Fruit fly (Drosophila melanogaster) S2 (cell line): ENCODE data around the gene CG45105.
A peak's percentile ranks its signal among the peaks of the same experiment; 100 is the strongest.

Source experiments
- CG8478 ChIP-seq: fragments of >200 bp; optimal IDR thresholded peaks from 2 replicates; lab custom pipeline; 2018
- CTCF ChIP-seq, 2 experiments: fragments of >200 bp; optimal IDR thresholded peaks; 2 replicates each; lab custom pipeline; 2018

CG45105 gene

dm6 chr3R:15917907-15918306 is at the start of gene CG45105:
Gene CG45105 (minus strand): TSS chr3R:15918007.
- TF ChIP-seq CTCF (optimal IDR thresholded peaks at IDR 0.05; lab: Kevin White, UChicago) (no peak), CG8478 (lab: Kevin White, UChicago) (no peak)

dm6 chr3R:15965169-15965568 is 47.4 kb upstream of the CG45105 start, which contains the start of the genes CG32856 and Rbf2:
Gene CG32856 (minus strand): TSS chr3R:15965351.
Gene Rbf2 (plus strand): TSS chr3R:15965446.
- TF ChIP-seq CTCF (optimal IDR thresholded peaks at IDR 0.05; lab: Kevin White, UChicago): no peak
- TF ChIP-seq CG8478 (lab: Kevin White, UChicago): no peak

dm6 chr3R:15963690-15964281 is 46.0 kb upstream of the CG45105 start, which contains the start of the genes CG4287 and CG5516:
Gene CG4287 (minus strand): TSS chr3R:15963867.
Gene CG5516 (plus strand): TSS chr3R:15963884.
- TF ChIP-seq CTCF (optimal IDR thresholded peaks at IDR 0.05; lab: Kevin White, UChicago): no peak
- TF ChIP-seq CG8478 (lab: Kevin White, UChicago): no peak

- TF ChIP-seq CTCF (optimal IDR thresholded peaks at IDR 0.05; lab: Kevin White, UChicago): no peak
- no peak for TF ChIP-seq CG8478 (lab: Kevin White, UChicago)
These were observed 33.0 kb upstream of the CG45105 start, which contains the start of the genes CG31088 and CG46383 for dm6 chr3R:15950843-15951242. Gene CG31088 (minus strand): TSS chr3R:15950943. Gene CG46383 (minus strand): TSS chr3R:15950943.

DNA sequence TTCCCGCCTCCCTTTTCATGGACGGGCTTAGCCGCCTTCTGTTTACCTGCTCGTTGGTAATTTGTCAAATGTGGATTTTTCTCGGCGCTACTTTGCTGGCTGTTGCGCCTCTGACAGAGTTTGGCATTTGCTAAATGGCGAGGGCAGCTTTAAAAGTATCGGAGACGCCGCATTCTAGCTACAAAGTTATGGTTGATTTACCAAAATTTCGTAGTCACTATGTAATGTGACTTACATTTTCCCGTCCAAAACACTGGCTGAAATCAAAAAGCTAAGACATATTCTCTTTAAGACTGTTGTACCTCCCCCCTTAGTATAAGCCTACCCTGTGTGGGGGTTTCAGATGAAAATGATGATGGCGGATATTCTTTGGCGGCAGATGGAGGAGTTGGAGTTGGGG is 29.8 kb upstream of the CG45105 start:
- no peak for TF ChIP-seq CTCF (optimal IDR thresholded peaks at IDR 0.05; lab: Kevin White, UChicago)
- TF ChIP-seq CG8478 (lab: Kevin White, UChicago): no peak

dm6 chr3R:15937708-15938107 is 19.9 kb upstream of the CG45105 start:
- no peak for TF ChIP-seq CTCF (optimal IDR thresholded peaks at IDR 0.05; lab: Kevin White, UChicago)

dm6 chr3R:15935538-15935937 is 17.7 kb upstream of the CG45105 start:
- TF ChIP-seq CG8478 (lab: Kevin White, UChicago): no peak
- TF ChIP-seq CTCF (optimal IDR thresholded peaks at IDR 0.05; lab: Kevin White, UChicago): no peak

DNA sequence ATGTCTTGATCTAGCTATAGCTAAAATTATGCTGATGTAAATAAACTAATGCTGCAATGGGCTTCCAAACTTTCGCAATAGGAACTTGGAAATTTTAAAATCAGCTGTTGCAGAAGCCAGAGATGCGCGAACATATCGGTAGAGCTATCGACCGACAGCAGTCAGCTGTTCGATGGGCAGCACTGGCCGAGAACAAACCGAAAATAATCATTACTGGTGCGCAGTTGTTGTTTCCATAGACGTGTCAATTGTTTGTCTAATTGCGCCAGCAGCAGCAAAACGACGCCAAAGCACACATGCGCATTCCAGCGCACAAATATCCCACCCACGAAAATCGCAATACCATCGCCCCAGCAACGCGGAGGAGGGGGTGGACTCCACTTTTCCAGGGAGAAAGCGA is 17.1 kb upstream of the CG45105 start, which contains the start of gene Sap47:
Gene Sap47, plus strand, starts transcription at position 149 of the 400 bp plus-strand sequence.
- TF ChIP-seq CG8478 (lab: Kevin White, UChicago) (no peak), CTCF (optimal IDR thresholded peaks at IDR 0.05; lab: Kevin White, UChicago) (peak in 1 of 2 experiments; percentile 38)

DNA sequence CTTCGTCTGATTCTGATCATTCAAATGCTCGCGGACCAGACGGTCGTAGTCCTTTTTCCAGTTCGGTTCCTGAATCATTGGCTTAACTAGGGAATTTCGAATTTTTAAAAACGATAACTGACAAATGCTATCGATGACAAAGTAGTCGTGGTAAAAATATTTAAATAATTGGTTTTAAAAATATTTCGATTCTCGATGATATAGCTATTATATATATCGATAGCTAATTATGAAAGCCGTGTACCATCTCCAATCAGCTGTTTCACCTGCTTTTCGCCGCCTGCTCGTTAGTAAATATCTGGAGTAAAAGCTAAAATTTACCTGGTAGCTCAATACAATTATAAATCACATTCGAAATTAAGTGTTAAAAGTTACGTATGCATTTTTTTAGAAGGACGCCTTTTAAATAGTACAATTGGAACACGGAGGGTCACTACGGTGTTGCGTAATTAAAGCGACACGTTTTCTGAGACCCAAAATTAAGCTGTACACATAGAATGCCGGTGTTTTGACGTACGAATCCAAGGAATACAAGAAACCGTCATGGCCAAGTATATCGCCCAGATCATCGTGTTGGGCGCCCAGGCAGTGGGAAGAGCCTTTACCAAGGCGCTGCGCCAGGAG is 15.9 kb upstream of the CG45105 start, which contains the start of the genes CG5478 and blp:
Gene CG5478, minus strand, starts transcription at position 126 of the 624 bp plus-strand sequence.
Gene blp, plus strand, starts transcription at position 239 of the 624 bp plus-strand sequence.
- TF ChIP-seq CTCF (optimal IDR thresholded peaks at IDR 0.05; lab: Kevin White, UChicago): no peak
- TF ChIP-seq CG8478 (lab: Kevin White, UChicago): no peak

dm6 chr3R:15930050-15930449 is 12.2 kb upstream of the CG45105 start:
- TF ChIP-seq CTCF (optimal IDR thresholded peaks at IDR 0.05; lab: Kevin White, UChicago) (no peak), CG8478 (lab: Kevin White, UChicago) (no peak)

dm6 chr3R:15928127-15928526 is 10.3 kb upstream of the CG45105 start:
- no peak for TF ChIP-seq CG8478 (lab: Kevin White, UChicago)
- no peak for TF ChIP-seq CTCF (optimal IDR thresholded peaks at IDR 0.05; lab: Kevin White, UChicago)

DNA sequence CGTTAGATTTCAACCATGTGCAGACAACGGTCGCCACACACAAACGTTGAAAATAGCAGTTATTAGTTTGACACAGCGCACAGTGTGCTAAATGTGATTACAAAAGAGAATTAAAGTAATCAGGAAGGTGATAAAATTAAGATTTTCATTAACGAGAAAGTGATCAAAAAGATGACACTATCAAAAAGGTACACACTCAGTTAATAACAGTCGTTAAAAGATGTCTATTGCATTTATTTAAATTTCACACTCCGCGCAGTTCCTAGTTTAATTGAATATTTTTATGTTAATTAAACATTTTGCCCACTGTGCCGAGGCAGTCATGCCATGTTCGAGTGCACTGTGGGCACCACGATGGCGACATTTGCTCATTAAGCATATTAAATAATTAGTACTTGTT is 9.4 kb upstream of the CG45105 start:
- no peak for TF ChIP-seq CG8478 (lab: Kevin White, UChicago)
- TF ChIP-seq CTCF (optimal IDR thresholded peaks at IDR 0.05; lab: Kevin White, UChicago): no peak

DNA sequence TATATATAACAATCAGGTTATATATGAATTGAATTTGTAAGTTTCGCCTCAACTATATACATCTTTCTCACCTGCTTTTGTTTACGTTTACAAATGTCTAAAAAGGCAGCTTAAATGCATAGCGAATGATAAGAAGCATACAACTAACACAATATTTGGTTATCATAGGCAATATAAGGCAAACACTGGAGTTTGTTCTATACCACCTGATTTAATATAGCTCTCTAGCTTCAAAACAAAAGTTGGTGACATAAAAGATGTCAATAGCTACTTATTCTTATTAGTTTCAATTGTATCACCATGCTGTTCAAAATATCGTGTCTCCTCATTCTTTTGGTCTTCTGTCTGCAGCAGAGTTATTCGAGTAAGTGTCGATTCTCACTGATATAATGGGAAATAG is 8.1 kb upstream of the CG45105 start:
- TF ChIP-seq CTCF (optimal IDR thresholded peaks at IDR 0.05; lab: Kevin White, UChicago) (no peak), CG8478 (lab: Kevin White, UChicago) (no peak)

DNA sequence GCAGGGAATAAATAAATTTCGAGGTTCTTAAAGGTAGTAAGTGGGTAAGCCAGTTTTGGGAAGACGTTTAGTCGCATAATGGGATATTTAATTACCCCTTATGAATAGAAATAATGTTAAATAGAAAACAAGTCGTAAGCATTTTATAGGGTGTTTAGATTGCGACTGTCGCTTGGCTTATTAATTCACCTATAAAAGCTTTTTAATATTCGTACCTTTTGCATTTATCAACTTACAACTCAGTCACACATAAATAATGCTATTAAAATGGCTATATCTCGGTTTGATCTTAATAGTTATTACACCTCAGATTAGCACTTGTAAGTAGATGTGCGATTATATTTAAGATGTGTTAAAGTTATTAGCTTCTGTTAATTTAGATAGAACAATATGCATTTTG is 7.5 kb upstream of the CG45105 start, which contains the start of gene CG34276:
Gene CG34276, plus strand, starts transcription at position 301 of the 400 bp plus-strand sequence.
- TF ChIP-seq CG8478 (lab: Kevin White, UChicago) (no peak), CTCF (optimal IDR thresholded peaks at IDR 0.05; lab: Kevin White, UChicago) (no peak)
